Worm (Caenorhabditis elegans) whole organism, midembryonic: Measurements from ENCODE around the gene F46F5.16.

Experiments
- cog-1 ChIP-seq: sonication (generic microtip); optimal IDR thresholded peaks from 2 replicates; lab custom pipeline; 2016; ENCODE audit warnings: missing genetic modification characterization, missing compliant biosample characterization
- flt-1 ChIP-seq: fragments of 200-800 bp; sonication (Bioruptor generic); IDR thresholded peaks from 2 replicates; pipeline ENCODE4 v1.3.6; 2022; ENCODE audit warnings: missing genetic modification characterization, missing compliant biosample characterization
- klf-2 ChIP-seq: fragments of 200-800 bp; sonication (Bioruptor generic); conservative IDR thresholded peaks from 2 replicates; pipeline ENCODE4 v1.3.6; 2022; ENCODE audit warnings: missing genetic modification reagents, missing genetic modification characterization, missing compliant biosample characterization
- ztf-23 ChIP-seq: fragments of 200-800 bp; sonication (Bioruptor generic); IDR thresholded peaks from 2 replicates; pipeline ENCODE4 v1.3.6; 2022; ENCODE audit warnings: missing genetic modification reagents, missing genetic modification characterization, missing compliant biosample characterization
- ztf-29 ChIP-seq: fragments of 200-800 bp; sonication (Bioruptor generic); IDR thresholded peaks from 2 replicates; pipeline ENCODE4 v1.3.6; 2022; ENCODE audit warnings: missing genetic modification reagents, missing genetic modification characterization, missing compliant biosample characterization

DNA sequence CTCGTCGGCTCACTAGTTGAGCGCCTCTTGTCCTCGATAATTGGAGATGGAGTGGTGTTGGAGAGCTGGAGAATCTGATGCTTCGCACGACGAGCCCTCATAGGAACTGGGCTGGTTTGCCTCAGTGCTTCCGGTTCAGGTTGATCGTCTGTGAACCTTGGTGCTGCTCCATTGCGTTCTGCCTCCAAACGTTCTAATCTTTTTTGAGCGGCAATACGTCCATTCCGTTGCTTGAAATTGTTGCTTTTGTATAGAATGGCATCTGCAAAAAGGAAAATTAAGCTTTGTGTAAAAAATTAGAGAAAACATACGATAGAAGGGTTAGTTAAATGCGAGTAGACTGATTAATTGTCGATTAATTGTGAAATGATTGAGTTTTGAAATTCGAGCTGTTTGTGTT lies 25.9 kb downstream of the F46F5.16 start, which contains the start of gene F46F5.5:
- no peak for TF ChIP-seq flt-1
- no peak for TF ChIP-seq ztf-29 (GFP tag; lab: Robert Waterston, UW)
- no peak for TF ChIP-seq klf-2 (GFP tag; lab: Robert Waterston, UW)
- TF ChIP-seq ztf-23, result no peak
- no peak for TF ChIP-seq cog-1
